Worm (Caenorhabditis elegans): Measurements from ENCODE around the gene D1005.4.

The D1005.4 gene

ce11 chrX:1478569-1478968 is 7.0 kb downstream of the D1005.4 start:
- TF ChIP-seq R02D3.7 (tag; optimal IDR thresholded peaks at IDR 0.05) = no peak
- peak; percentile 49 for TF ChIP-seq fkh-10 (GFP tag; optimal IDR thresholded peaks at IDR 0.05)
- TF ChIP-seq unc-62 (GFP tag; optimal IDR thresholded peaks at IDR 0.05) = no peak
- TF ChIP-seq elt-3 (tag; optimal IDR thresholded peaks at IDR 0.05) = no peak
- no peak for TF ChIP-seq sea-2 (GFP tag; optimal IDR thresholded peaks at IDR 0.05)
- TF ChIP-seq nfya-1 (tag; optimal IDR thresholded peaks at IDR 0.05; ENCODE audit: insufficient read depth) = peak; percentile 14
- no peak for TF ChIP-seq nhr-76 (tag; optimal IDR thresholded peaks at IDR 0.05)
- TF ChIP-seq jun-1 (tag; optimal IDR thresholded peaks at IDR 0.05) = no peak
- TF ChIP-seq nhr-67 (tag; optimal IDR thresholded peaks at IDR 0.05) = no peak
- TF ChIP-seq ceh-28 (tag; optimal IDR thresholded peaks at IDR 0.05) = no peak
- no peak for TF ChIP-seq nhr-43 (tag; optimal IDR thresholded peaks at IDR 0.05; ENCODE audit: poor library complexity, severe bottlenecking)

- TF ChIP-seq fkh-10 (GFP tag; optimal IDR thresholded peaks at IDR 0.05) = no peak
- TF ChIP-seq elt-2 (tag; optimal IDR thresholded peaks at IDR 0.05) = peak; percentile 96
- peak; percentile 7 for TF ChIP-seq ceh-28 (tag; optimal IDR thresholded peaks at IDR 0.05)
- no peak for TF ChIP-seq ztf-4 (tag; optimal IDR thresholded peaks at IDR 0.05)
- TF ChIP-seq nhr-43 (tag; optimal IDR thresholded peaks at IDR 0.05; ENCODE audit: poor library complexity, severe bottlenecking) = peak; percentile 65
- TF ChIP-seq pha-4 (tag; optimal IDR thresholded peaks at IDR 0.05) = no peak
- TF ChIP-seq aly-2 (tag; optimal IDR thresholded peaks at IDR 0.05) = no peak
- TF ChIP-seq fos-1 (tag; optimal IDR thresholded peaks at IDR 0.05) = no peak
- TF ChIP-seq elt-3 (tag; optimal IDR thresholded peaks at IDR 0.05) = peak; percentile 80 to 97 (median 91)
- peak; percentile 26 for TF ChIP-seq egl-27 (tag; optimal IDR thresholded peaks at IDR 0.05)
- peak; percentile 58 for TF ChIP-seq nhr-23 (tag; optimal IDR thresholded peaks at IDR 0.05)
- TF ChIP-seq jun-1 (tag; optimal IDR thresholded peaks at IDR 0.05) = peak; percentile 74
- TF ChIP-seq mdl-1 (tag; optimal IDR thresholded peaks at IDR 0.05) = peak; percentile 7
- peak; percentile 10 for TF ChIP-seq nfya-1 (tag; optimal IDR thresholded peaks at IDR 0.05; ENCODE audit: insufficient read depth)
- TF ChIP-seq R02D3.7 (tag; optimal IDR thresholded peaks at IDR 0.05) = peak; percentile 31
- peak; percentile 92 for TF ChIP-seq pqm-1 (tag; optimal IDR thresholded peaks at IDR 0.05)
Measured at ce11 chrX:1477932-1478331, 7.7 kb downstream of the D1005.4 start.

DNA sequence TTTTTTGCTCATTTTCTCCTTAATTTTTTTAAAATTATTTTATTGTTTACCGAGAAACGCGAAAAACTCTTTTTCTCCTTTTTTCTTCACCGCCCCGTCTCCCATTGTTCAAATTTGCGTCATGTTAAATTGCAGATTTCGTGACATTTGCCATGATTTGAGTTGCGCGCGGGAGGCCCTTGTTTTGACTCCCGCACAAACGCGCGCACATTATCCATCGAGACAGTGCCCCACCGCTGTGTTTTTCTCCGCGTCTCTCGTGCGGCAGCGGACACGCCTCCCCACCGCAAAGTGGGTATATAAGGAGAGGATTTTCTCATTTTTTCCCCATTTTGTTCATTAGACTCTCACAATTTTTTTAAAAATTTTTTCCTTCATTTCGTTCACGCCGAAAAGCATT is 9.6 kb downstream of the D1005.4 start:
- TF ChIP-seq egl-5 (tag; optimal IDR thresholded peaks at IDR 0.05) (no peak), eor-1 (tag; optimal IDR thresholded peaks at IDR 0.05) (no peak), nhr-67 (tag; optimal IDR thresholded peaks at IDR 0.05) (no peak), daf-12 (tag; optimal IDR thresholded peaks at IDR 0.05) (no peak), ceh-9 (tag; optimal IDR thresholded peaks at IDR 0.05) (no peak), pha-4 (tag; optimal IDR thresholded peaks at IDR 0.05) (no peak), tbx-2 (tag; optimal IDR thresholded peaks at IDR 0.05) (no peak), fos-1 (tag; optimal IDR thresholded peaks at IDR 0.05) (no peak), hmg-11 (tag; optimal IDR thresholded peaks at IDR 0.05) (no peak), nhr-28 (tag; optimal IDR thresholded peaks at IDR 0.05) (no peak), ceh-28 (tag; optimal IDR thresholded peaks at IDR 0.05) (no peak), elt-2 (tag; optimal IDR thresholded peaks at IDR 0.05) (no peak), unc-62 (GFP tag; optimal IDR thresholded peaks at IDR 0.05) (no peak), nhr-76 (tag; optimal IDR thresholded peaks at IDR 0.05) (no peak), ceh-82 (tag; optimal IDR thresholded peaks at IDR 0.05) (no peak), lsy-12 (tag; optimal IDR thresholded peaks at IDR 0.05) (no peak)

DNA sequence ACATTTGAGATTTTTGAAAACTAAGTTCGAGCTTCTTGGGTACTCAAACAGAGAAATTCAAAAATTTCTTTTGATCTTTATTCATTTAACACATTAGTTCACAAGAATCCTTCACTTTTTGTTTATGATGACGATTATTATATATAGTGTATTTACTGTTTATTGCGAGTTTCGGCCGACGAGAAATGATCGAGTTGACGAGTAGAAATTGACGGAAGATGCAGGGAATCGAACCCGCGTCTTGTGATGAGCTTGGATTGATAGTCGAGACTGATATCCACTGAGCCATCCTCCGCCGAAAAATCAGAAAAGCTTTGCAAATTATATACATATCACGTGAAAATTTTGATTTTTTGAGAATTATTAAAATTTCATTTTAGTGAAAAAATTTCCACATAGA is 11.8 kb downstream of the D1005.4 start:
- no peak for TF ChIP-seq nhr-11 (tag; optimal IDR thresholded peaks at IDR 0.05)
- no peak for TF ChIP-seq sea-2 (GFP tag; optimal IDR thresholded peaks at IDR 0.05)
- TF ChIP-seq mdl-1 (tag; optimal IDR thresholded peaks at IDR 0.05) = no peak
- TF ChIP-seq nhr-76 (tag; optimal IDR thresholded peaks at IDR 0.05) = no peak
- no peak for TF ChIP-seq nfya-1 (tag; optimal IDR thresholded peaks at IDR 0.05; ENCODE audit: insufficient read depth)
- no peak for TF ChIP-seq unc-62 (GFP tag; optimal IDR thresholded peaks at IDR 0.05)
- no peak for TF ChIP-seq elt-1 (tag; optimal IDR thresholded peaks at IDR 0.05)
- no peak for TF ChIP-seq fkh-10 (GFP tag; optimal IDR thresholded peaks at IDR 0.05)
- TF ChIP-seq ZK546.5 (tag; optimal IDR thresholded peaks at IDR 0.05) = no peak
- TF ChIP-seq eor-1 (tag; optimal IDR thresholded peaks at IDR 0.05) = no peak
- no peak for TF ChIP-seq hmg-11 (tag; optimal IDR thresholded peaks at IDR 0.05)
- no peak for TF ChIP-seq fkh-2 (tag; optimal IDR thresholded peaks at IDR 0.05)
- no peak for TF ChIP-seq ztf-4 (tag; optimal IDR thresholded peaks at IDR 0.05)
- no peak for TF ChIP-seq skn-1 (tag; optimal IDR thresholded peaks at IDR 0.05)
